Worm (Caenorhabditis elegans): ENCODE data around the gene nex-4.

The nex-4 gene

ce11 chrV:4860525-4860924, 9.3 kb downstream of the nex-4 start:
- TF ChIP-seq ets-7 (tag; optimal IDR thresholded peaks at IDR 0.05) (no peak), scrt-1 (GFP tag; IDR thresholded peaks at IDR 0.05) (no peak), ama-1 (optimal IDR thresholded peaks at IDR 0.05) (no peak), F13C5.2 (tag; optimal IDR thresholded peaks at IDR 0.05) (peak; percentile 41), sea-1 (GFP tag; conservative IDR thresholded peaks at IDR 0.05) (no peak), flt-1 (GFP tag; IDR thresholded peaks at IDR 0.05) (no peak), ceh-36 (tag; optimal IDR thresholded peaks at IDR 0.05) (peak; percentile 1), pes-1 (GFP tag; IDR thresholded peaks at IDR 0.05) (no peak), aly-1 (tag; optimal IDR thresholded peaks at IDR 0.05) (no peak), hmg-4 (GFP tag; optimal IDR thresholded peaks at IDR 0.05) (no peak), tbx-11 (GFP tag; IDR thresholded peaks at IDR 0.05) (no peak), ceh-13 (GFP tag; optimal IDR thresholded peaks at IDR 0.05) (no peak), B0310.2 (tag; optimal IDR thresholded peaks at IDR 0.05) (no peak), tra-4 (tag; optimal IDR thresholded peaks at IDR 0.05) (no peak)

ce11 chrV:4862737-4863136, 11.5 kb downstream of the nex-4 start, which contains the start of gene C37H5.13:
Gene C37H5.13, minus strand, starts transcription at chrV:4862965.
- no peak for TF ChIP-seq ceh-36 (tag; optimal IDR thresholded peaks at IDR 0.05)
- TF ChIP-seq tbx-37 (GFP tag; conservative IDR thresholded peaks at IDR 0.05), result no peak

DNA sequence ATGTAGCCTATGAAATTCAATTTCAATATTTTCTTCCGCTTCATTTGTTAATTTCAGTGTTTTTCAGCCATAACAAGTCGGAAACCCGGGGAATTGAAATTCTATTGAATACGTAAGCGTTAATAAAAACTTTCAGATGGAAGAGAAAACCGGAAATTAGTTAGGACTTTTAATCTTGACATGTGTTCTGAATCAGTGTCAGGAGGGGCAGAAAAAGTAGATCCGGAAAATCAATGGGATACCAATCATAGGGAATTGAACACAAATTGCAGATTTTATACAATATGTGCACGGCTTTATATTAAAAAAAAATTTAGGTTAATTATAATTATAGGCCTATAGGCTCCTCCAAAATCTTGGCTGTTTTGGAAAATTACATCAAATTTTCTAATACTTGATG, 13.1 kb downstream of the nex-4 start:
- TF ChIP-seq B0310.2 (tag; optimal IDR thresholded peaks at IDR 0.05), result no peak
- no peak for TF ChIP-seq ceh-36 (tag; optimal IDR thresholded peaks at IDR 0.05)
- no peak for TF ChIP-seq tbx-37 (GFP tag; conservative IDR thresholded peaks at IDR 0.05)
- no peak for TF ChIP-seq ets-7 (tag; optimal IDR thresholded peaks at IDR 0.05)
- no peak for TF ChIP-seq hmbx-1 (tag; optimal IDR thresholded peaks at IDR 0.05)
- TF ChIP-seq sea-1 (GFP tag; conservative IDR thresholded peaks at IDR 0.05), result no peak
- TF ChIP-seq tra-4 (tag; optimal IDR thresholded peaks at IDR 0.05), result no peak
- TF ChIP-seq tbx-11 (GFP tag; IDR thresholded peaks at IDR 0.05), result no peak
- TF ChIP-seq F13C5.2 (tag; optimal IDR thresholded peaks at IDR 0.05), result no peak
- TF ChIP-seq aly-1 (tag; optimal IDR thresholded peaks at IDR 0.05), result no peak
- no peak for TF ChIP-seq ceh-13 (GFP tag; optimal IDR thresholded peaks at IDR 0.05)
- TF ChIP-seq hmg-4 (GFP tag; optimal IDR thresholded peaks at IDR 0.05), result no peak
- no peak for TF ChIP-seq pes-1 (GFP tag; IDR thresholded peaks at IDR 0.05)
- TF ChIP-seq flt-1 (GFP tag; IDR thresholded peaks at IDR 0.05), result no peak
- TF ChIP-seq hnd-1 (tag; optimal IDR thresholded peaks at IDR 0.05), result no peak
- TF ChIP-seq scrt-1 (GFP tag; IDR thresholded peaks at IDR 0.05), result no peak
- no peak for TF ChIP-seq ama-1 (optimal IDR thresholded peaks at IDR 0.05)

- no peak for TF ChIP-seq aly-1 (tag; optimal IDR thresholded peaks at IDR 0.05)
- no peak for TF ChIP-seq hmg-4 (GFP tag; optimal IDR thresholded peaks at IDR 0.05)
- no peak for TF ChIP-seq ceh-36 (tag; optimal IDR thresholded peaks at IDR 0.05)
- no peak for TF ChIP-seq scrt-1 (GFP tag; IDR thresholded peaks at IDR 0.05)
- no peak for TF ChIP-seq ama-1 (optimal IDR thresholded peaks at IDR 0.05)
- no peak for TF ChIP-seq ets-7 (tag; optimal IDR thresholded peaks at IDR 0.05)
- no peak for TF ChIP-seq ceh-13 (GFP tag; optimal IDR thresholded peaks at IDR 0.05)
- TF ChIP-seq F13C5.2 (tag; optimal IDR thresholded peaks at IDR 0.05), result no peak
- no peak for TF ChIP-seq tbx-37 (GFP tag; conservative IDR thresholded peaks at IDR 0.05)
- no peak for TF ChIP-seq hnd-1 (tag; optimal IDR thresholded peaks at IDR 0.05)
- TF ChIP-seq hmbx-1 (tag; optimal IDR thresholded peaks at IDR 0.05), result no peak
- no peak for TF ChIP-seq pes-1 (GFP tag; IDR thresholded peaks at IDR 0.05)
- no peak for TF ChIP-seq flt-1 (GFP tag; IDR thresholded peaks at IDR 0.05)
Observed at ce11 chrV:4865364-4865763, 14.1 kb downstream of the nex-4 start, which contains the start of gene srd-32. Gene srd-32, plus strand, starts transcription at chrV:4865664.

DNA sequence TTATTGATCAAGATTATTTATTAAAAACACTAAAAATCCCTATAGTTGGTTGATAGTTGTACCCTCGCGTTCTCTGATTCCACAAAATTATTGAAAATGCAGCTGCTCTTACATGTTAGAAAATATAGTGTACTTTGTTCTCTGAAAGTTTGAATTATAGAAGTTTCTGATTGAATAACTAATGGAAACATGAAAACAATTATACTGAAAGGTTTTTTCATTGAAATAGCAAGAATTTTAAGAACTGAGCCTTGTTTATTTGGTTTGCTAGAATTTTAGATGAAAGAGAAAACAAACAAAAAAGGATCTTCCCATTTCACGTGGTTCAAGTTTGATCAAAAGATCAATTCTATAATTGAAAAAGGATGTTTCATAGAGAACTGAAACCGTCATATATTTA, 16.3 kb downstream of the nex-4 start:
- TF ChIP-seq sea-1 (GFP tag; conservative IDR thresholded peaks at IDR 0.05) (no peak), ama-1 (optimal IDR thresholded peaks at IDR 0.05) (no peak), scrt-1 (GFP tag; IDR thresholded peaks at IDR 0.05) (no peak), ets-7 (tag; optimal IDR thresholded peaks at IDR 0.05) (no peak), tra-4 (tag; optimal IDR thresholded peaks at IDR 0.05) (no peak), hmg-4 (GFP tag; optimal IDR thresholded peaks at IDR 0.05) (no peak), ceh-13 (GFP tag; optimal IDR thresholded peaks at IDR 0.05) (no peak), F13C5.2 (tag; optimal IDR thresholded peaks at IDR 0.05) (no peak), ceh-36 (tag; optimal IDR thresholded peaks at IDR 0.05) (no peak), aly-1 (tag; optimal IDR thresholded peaks at IDR 0.05) (no peak), hmbx-1 (tag; optimal IDR thresholded peaks at IDR 0.05) (no peak), B0310.2 (tag; optimal IDR thresholded peaks at IDR 0.05) (no peak), hnd-1 (tag; optimal IDR thresholded peaks at IDR 0.05) (no peak), flt-1 (GFP tag; IDR thresholded peaks at IDR 0.05) (no peak), tbx-37 (GFP tag; conservative IDR thresholded peaks at IDR 0.05) (no peak)

- no peak for TF ChIP-seq hnd-1 (tag; optimal IDR thresholded peaks at IDR 0.05)
- TF ChIP-seq tbx-11 (GFP tag; IDR thresholded peaks at IDR 0.05), result no peak
- no peak for TF ChIP-seq pes-1 (GFP tag; IDR thresholded peaks at IDR 0.05)
- TF ChIP-seq ets-7 (tag; optimal IDR thresholded peaks at IDR 0.05), result no peak
- no peak for TF ChIP-seq tra-4 (tag; optimal IDR thresholded peaks at IDR 0.05)
- TF ChIP-seq sea-1 (GFP tag; conservative IDR thresholded peaks at IDR 0.05), result no peak
- no peak for TF ChIP-seq scrt-1 (GFP tag; IDR thresholded peaks at IDR 0.05)
- no peak for TF ChIP-seq ama-1 (optimal IDR thresholded peaks at IDR 0.05)
- TF ChIP-seq aly-1 (tag; optimal IDR thresholded peaks at IDR 0.05), result no peak
Observed at ce11 chrV:4868698-4869097, 17.5 kb downstream of the nex-4 start.

DNA sequence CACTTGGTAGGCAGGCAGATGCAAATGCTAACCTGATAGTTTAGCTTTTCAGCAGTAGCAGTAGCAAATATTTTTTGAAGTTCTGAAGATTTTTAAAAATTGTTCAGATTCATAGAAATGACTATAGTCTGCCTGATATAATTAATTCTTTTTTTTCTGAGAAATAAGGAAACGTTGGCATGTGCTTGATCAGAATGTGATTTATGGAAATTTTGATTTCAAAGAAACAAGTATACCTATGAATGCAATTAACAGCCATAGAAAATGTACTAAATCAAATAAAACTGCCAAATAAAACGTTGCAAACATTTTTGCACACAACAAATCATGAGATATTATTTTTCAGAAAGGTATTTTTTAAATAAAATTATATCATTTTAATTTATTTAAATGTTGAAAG, 19.4 kb downstream of the nex-4 start:
- TF ChIP-seq hmg-4 (GFP tag; optimal IDR thresholded peaks at IDR 0.05) (no peak), ceh-36 (tag; optimal IDR thresholded peaks at IDR 0.05) (no peak), ets-7 (tag; optimal IDR thresholded peaks at IDR 0.05) (no peak), hmbx-1 (tag; optimal IDR thresholded peaks at IDR 0.05) (no peak), F13C5.2 (tag; optimal IDR thresholded peaks at IDR 0.05) (no peak), B0310.2 (tag; optimal IDR thresholded peaks at IDR 0.05) (no peak), pes-1 (GFP tag; IDR thresholded peaks at IDR 0.05) (no peak), scrt-1 (GFP tag; IDR thresholded peaks at IDR 0.05) (no peak), ama-1 (optimal IDR thresholded peaks at IDR 0.05) (no peak), tbx-11 (GFP tag; IDR thresholded peaks at IDR 0.05) (no peak), aly-1 (tag; optimal IDR thresholded peaks at IDR 0.05) (no peak)

DNA sequence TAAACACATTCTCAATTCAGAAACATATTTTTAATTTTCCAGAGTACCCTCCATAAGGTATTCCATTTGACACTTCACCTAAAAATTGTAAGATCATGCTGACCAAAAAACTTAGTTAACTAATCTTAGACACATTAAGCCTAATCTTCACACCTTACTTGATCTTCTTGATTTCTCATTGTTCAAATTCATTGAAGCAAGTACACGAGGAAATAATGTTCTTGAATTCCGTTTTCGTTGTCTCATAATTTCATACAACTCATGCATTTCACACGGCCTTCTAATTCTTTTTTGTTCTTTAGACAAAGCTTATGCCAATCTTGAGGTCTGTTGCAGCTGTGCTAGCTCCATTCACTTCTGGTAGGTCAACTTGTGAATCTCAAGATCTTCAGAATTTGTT, 20.8 kb downstream of the nex-4 start, which contains the start of gene srd-33:
srd-33 (plus strand) TSS at position 301 of the 400 bp plus-strand sequence.
- no peak for TF ChIP-seq tra-4 (tag; optimal IDR thresholded peaks at IDR 0.05)
- no peak for TF ChIP-seq hmbx-1 (tag; optimal IDR thresholded peaks at IDR 0.05)
- no peak for TF ChIP-seq tbx-11 (GFP tag; IDR thresholded peaks at IDR 0.05)
- no peak for TF ChIP-seq sea-1 (GFP tag; conservative IDR thresholded peaks at IDR 0.05)
- TF ChIP-seq tbx-37 (GFP tag; conservative IDR thresholded peaks at IDR 0.05), result no peak
- TF ChIP-seq F13C5.2 (tag; optimal IDR thresholded peaks at IDR 0.05), result no peak
- TF ChIP-seq ama-1 (optimal IDR thresholded peaks at IDR 0.05), result no peak
- TF ChIP-seq scrt-1 (GFP tag; IDR thresholded peaks at IDR 0.05), result no peak
- no peak for TF ChIP-seq aly-1 (tag; optimal IDR thresholded peaks at IDR 0.05)
- TF ChIP-seq hmg-4 (GFP tag; optimal IDR thresholded peaks at IDR 0.05), result no peak
- no peak for TF ChIP-seq hnd-1 (tag; optimal IDR thresholded peaks at IDR 0.05)
- TF ChIP-seq flt-1 (GFP tag; IDR thresholded peaks at IDR 0.05), result no peak
- TF ChIP-seq B0310.2 (tag; optimal IDR thresholded peaks at IDR 0.05), result no peak
- TF ChIP-seq ceh-36 (tag; optimal IDR thresholded peaks at IDR 0.05), result no peak
